Fruit fly (Drosophila melanogaster): ENCODE results near the gene Mur18B.

Gene Mur18B

DNA sequence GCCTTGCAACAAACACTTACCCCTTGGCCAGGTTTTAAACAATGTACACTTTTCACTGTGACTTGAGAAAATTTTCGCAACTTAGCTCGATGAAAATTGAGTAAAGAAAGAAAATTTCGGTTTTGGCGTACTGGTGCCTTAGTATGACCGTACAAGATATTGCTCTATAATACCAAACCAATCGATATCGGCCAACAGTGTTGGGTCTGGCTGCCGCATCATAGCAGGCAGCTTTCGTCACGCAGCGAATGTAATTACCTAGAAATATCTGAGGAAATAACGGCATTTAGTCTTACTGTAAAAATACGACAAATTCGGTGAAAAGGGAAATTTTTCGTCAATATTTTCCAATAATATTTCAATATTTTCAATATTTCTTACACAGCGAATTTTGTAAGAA lies 5.0 kb upstream of the Mur18B start, which contains the start of gene Ulp1 (continued):
- TF ChIP-seq Trl (optimal IDR thresholded peaks at IDR 0.05) (no peak), Trl (GFP tag; optimal IDR thresholded peaks at IDR 0.05) (no peak), mld (GFP tag; IDR thresholded peaks at IDR 0.05; ENCODE audit: partially characterized antibody) (no peak), gce (GFP tag; IDR thresholded peaks at IDR 0.05) (no peak), CG3407 (GFP tag; optimal IDR thresholded peaks at IDR 0.05) (no peak), CG13894 (tag; optimal IDR thresholded peaks at IDR 0.05) (peak; percentile 39), grau (tag; optimal IDR thresholded peaks at IDR 0.05) (peak; percentile 28), Dip2 (GFP tag; IDR thresholded peaks at IDR 0.05) (no peak), disco-r (GFP tag; optimal IDR thresholded peaks at IDR 0.05) (no peak), z (GFP tag; IDR thresholded peaks at IDR 0.05) (no peak), Adf1 (GFP tag; IDR thresholded peaks at IDR 0.05) (no peak; the same call in 1 of the 2 replicates), Sry-β (GFP tag; optimal IDR thresholded peaks at IDR 0.05) (peak; percentile 71), CG3847 (GFP tag; IDR thresholded peaks at IDR 0.05) (peak; percentile 16; the same call in 1 of the 2 replicates), CG17361 (GFP tag; IDR thresholded peaks at IDR 0.05) (peak; percentile 17; the same call in 1 of the 3 replicates), CG11398 (GFP tag; optimal IDR thresholded peaks at IDR 0.05) (no peak), jigr1 (GFP tag; IDR thresholded peaks at IDR 0.05) (no peak), prd (optimal IDR thresholded peaks at IDR 0.05) (no peak), prd (GFP tag; IDR thresholded peaks at IDR 0.05) (peak; percentile 15; the same call in 1 of the 3 replicates), CG8924 (tag; optimal IDR thresholded peaks at IDR 0.05) (peak; percentile 5), Mad (GFP tag; optimal IDR thresholded peaks at IDR 0.05) (peak; percentile 21), H15 (GFP tag; IDR thresholded peaks at IDR 0.05) (no peak), CG2129 (GFP tag; IDR thresholded peaks at IDR 0.05; ENCODE audit: partially characterized antibody) (no peak), CG2202 (tag; optimal IDR thresholded peaks at IDR 0.05) (no peak), vfl (GFP tag; optimal IDR thresholded peaks at IDR 0.05) (no peak), shn (GFP tag; optimal IDR thresholded peaks at IDR 0.05) (peak; percentile 12), CG10274 (GFP tag; optimal IDR thresholded peaks at IDR 0.05) (no peak), lov (optimal IDR thresholded peaks at IDR 0.05) (no peak), lov (GFP tag; IDR thresholded peaks at IDR 0.05) (no peak), CG3163 (GFP tag; optimal IDR thresholded peaks at IDR 0.05) (peak; percentile 12), rib (GFP tag; IDR thresholded peaks at IDR 0.05) (no peak; the same call in 1 of the 2 replicates)

DNA sequence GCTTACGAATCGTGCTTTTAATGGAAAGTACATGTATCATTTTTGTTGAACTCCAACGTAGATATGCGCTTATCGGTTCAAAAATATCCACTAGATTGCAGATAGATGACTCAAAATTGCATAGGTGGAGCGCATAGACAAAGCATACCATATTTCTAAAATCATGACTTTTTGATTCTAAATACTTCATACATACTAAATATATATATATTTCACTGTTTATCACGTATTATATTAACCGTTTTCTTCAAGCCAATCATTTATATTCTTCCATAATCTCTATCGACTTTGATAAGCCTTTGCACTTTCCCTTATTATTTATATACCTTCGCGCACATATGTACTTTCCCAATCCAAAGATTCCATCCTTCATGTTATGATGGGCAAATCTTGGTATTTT lies 1.1 kb upstream of the Mur18B start, which contains the start of gene CG14195:
TSS of gene CG14195 (minus strand) at position 101 of the 400 bp plus-strand sequence.
- no peak for TF ChIP-seq CG6765 (GFP tag; optimal IDR thresholded peaks at IDR 0.05)

DNA sequence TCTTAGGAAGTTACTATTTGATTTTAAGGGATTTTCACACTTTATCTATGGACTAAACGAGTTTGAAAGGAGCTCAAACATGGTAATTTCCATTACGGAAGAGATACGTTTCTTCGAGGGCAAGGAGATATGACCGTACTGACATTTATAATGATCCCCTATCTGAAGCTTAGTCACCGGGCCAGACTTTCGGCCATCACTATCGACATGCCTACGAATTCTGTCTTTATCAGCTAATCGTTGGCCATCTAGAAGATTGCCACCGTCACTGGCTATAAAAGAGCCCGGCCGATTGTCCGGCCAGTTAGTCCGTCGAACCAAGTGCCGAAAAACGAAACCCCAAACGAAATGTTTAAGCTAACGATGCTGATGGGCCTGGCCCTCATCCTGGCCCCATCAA lies 2.2 kb downstream of the Mur18B start, which contains the start of gene Muc18B:
TSS of gene Muc18B (plus strand) at position 301 of the 400 bp plus-strand sequence.
- TF ChIP-seq CG6791 (GFP tag; IDR thresholded peaks at IDR 0.05; ENCODE audit: partially characterized antibody) = no peak
- no peak for TF ChIP-seq lmd (GFP tag; IDR thresholded peaks at IDR 0.05)
- no peak for TF ChIP-seq nmo (GFP tag; optimal IDR thresholded peaks at IDR 0.05)
- peak; percentile 38 for TF ChIP-seq grn (GFP tag; optimal IDR thresholded peaks at IDR 0.05)
- TF ChIP-seq exex (tag; optimal IDR thresholded peaks at IDR 0.05) = peak; percentile 34
- TF ChIP-seq dmrt11E (tag; optimal IDR thresholded peaks at IDR 0.05) = no peak
- TF ChIP-seq Side (GFP tag; optimal IDR thresholded peaks at IDR 0.05) = no peak
- TF ChIP-seq CG5953 (GFP tag; IDR thresholded peaks at IDR 0.05) = no peak
- no peak for TF ChIP-seq ewg (GFP tag; optimal IDR thresholded peaks at IDR 0.05)
- no peak for TF ChIP-seq Hr51 (GFP tag; optimal IDR thresholded peaks at IDR 0.05)
- TF ChIP-seq Nf-YC (tag; optimal IDR thresholded peaks at IDR 0.05) = no peak
- no peak for TF ChIP-seq Lpt (GFP tag; optimal IDR thresholded peaks at IDR 0.05)
- TF ChIP-seq sna (GFP tag; IDR thresholded peaks at IDR 0.05; ENCODE audit: partially characterized antibody) = no peak
- TF ChIP-seq CG34376 (GFP tag; optimal IDR thresholded peaks at IDR 0.05) = no peak
- TF ChIP-seq zf30C (GFP tag; optimal IDR thresholded peaks at IDR 0.05) = no peak
- no peak for TF ChIP-seq CG15479 (GFP tag; optimal IDR thresholded peaks at IDR 0.05)
- no peak for TF ChIP-seq Sin3A (optimal IDR thresholded peaks at IDR 0.05)
